Worm (Caenorhabditis elegans) whole organism, late embryonic: ENCODE results near the gene lec-2.

Experiments
- C08G9.2 ChIP-seq: sonication (generic microtip); optimal IDR thresholded peaks from 2 replicates; lab custom pipeline; 2016; ENCODE audit warnings: mild to moderate bottlenecking, missing genetic modification characterization, moderate library complexity, missing compliant biosample characterization
- ama-1 ChIP-seq: fragments of 150-350 bp; optimal IDR thresholded peaks from 2 replicates; lab custom pipeline; 2014
- ceh-14 ChIP-seq: sonication (generic microtip); optimal IDR thresholded peaks from 2 replicates; lab custom pipeline; 2016; ENCODE audit warnings: missing genotype, missing genetic modification characterization, missing compliant biosample characterization
- ceh-24 ChIP-seq: sonication (generic microtip); optimal IDR thresholded peaks from 2 replicates; lab custom pipeline; 2016; ENCODE audit warnings: mild to moderate bottlenecking, missing genetic modification characterization, missing compliant biosample characterization
- elt-4 ChIP-seq: sonication (generic microtip); optimal IDR thresholded peaks from 2 replicates; lab custom pipeline; 2016; ENCODE audit warnings: missing genetic modification characterization, missing compliant biosample characterization
- fax-1 ChIP-seq: sonication (generic microtip); optimal IDR thresholded peaks from 2 replicates; lab custom pipeline; 2016; ENCODE audit warnings: missing genotype, missing genetic modification characterization, missing compliant biosample characterization
- fkh-10 ChIP-seq: fragments of 150-350 bp; optimal IDR thresholded peaks from 2 replicates; lab custom pipeline; 2014; ENCODE audit warnings: missing biosample characterization, missing genetic modification reagents, missing genetic modification characterization
- lin-11 ChIP-seq: fragments of 200-800 bp; sonication (Bioruptor generic); optimal IDR thresholded peaks from 2 replicates; lab custom pipeline; 2018; ENCODE audit warnings: mild to moderate bottlenecking, missing genetic modification characterization, missing compliant biosample characterization
- npax-4 ChIP-seq: sonication (generic microtip); optimal IDR thresholded peaks from 2 replicates; lab custom pipeline; 2016; ENCODE audit warnings: missing genetic modification characterization, missing compliant biosample characterization
- pha-2 ChIP-seq: sonication (generic microtip); optimal IDR thresholded peaks from 2 replicates; lab custom pipeline; 2017; ENCODE audit warnings: mild to moderate bottlenecking, missing genetic modification characterization, missing compliant biosample characterization
- pqm-1 ChIP-seq: sonication (generic microtip); optimal IDR thresholded peaks from 2 replicates; lab custom pipeline; 2016; ENCODE audit warnings: missing genetic modification characterization, missing compliant biosample characterization
- tbx-2 ChIP-seq: sonication (generic microtip); optimal IDR thresholded peaks from 2 replicates; lab custom pipeline; 2016; ENCODE audit warnings: missing genetic modification characterization, missing compliant biosample characterization
- unc-86 ChIP-seq: sonication (generic microtip); optimal IDR thresholded peaks from 2 replicates; lab custom pipeline; 2016; ENCODE audit warnings: missing genetic modification characterization, missing compliant biosample characterization

- TF ChIP-seq pha-2 (tag; lab: Kevin White, UChicago), result no peak
- TF ChIP-seq npax-4 (tag; lab: Kevin White, UChicago), result no peak
- TF ChIP-seq ama-1 (lab: Kevin White, UChicago), result no peak
- no peak for TF ChIP-seq unc-86 (tag; lab: Kevin White, UChicago)
- no peak for TF ChIP-seq fax-1 (tag; lab: Kevin White, UChicago)
- no peak for TF ChIP-seq lin-11 (tag; lab: Kevin White, UChicago)
- no peak for TF ChIP-seq ceh-14
- TF ChIP-seq ceh-24 (tag; lab: Kevin White, UChicago), result no peak
- TF ChIP-seq fkh-10 (GFP tag; lab: Kevin White, UChicago), result no peak
- no peak for TF ChIP-seq C08G9.2 (tag; lab: Kevin White, UChicago)
- TF ChIP-seq elt-4 (tag; lab: Kevin White, UChicago), result no peak
- no peak for TF ChIP-seq pqm-1
- no peak for TF ChIP-seq tbx-2 (tag; lab: Kevin White, UChicago)
Observed at ce11 chrII:10010914-10011313, 5.1 kb downstream of the lec-2 start.
